Fruit fly (Drosophila melanogaster) whole organism, embryonic: ENCODE results near the gene Prp16.

Source experiments
- Ada2b ChIP-seq: fragments of 200-800 bp; sonication (Bioruptor generic); IDR thresholded peaks from 2 replicates; pipeline ENCODE4 v1.3.6; 2022; ENCODE audit warnings: missing biosample characterization, missing genetic modification characterization
- Aef1 ChIP-seq: fragments of 200-800 bp; sonication (Bioruptor generic); IDR thresholded peaks from 3 replicates; pipeline ENCODE4 v1.3.6; 2022; ENCODE audit warnings: missing biosample characterization, missing genetic modification characterization
- Blimp-1 ChIP-seq: fragments of 200-800 bp; sonication (Bioruptor generic); optimal IDR thresholded peaks from 3 replicates; lab custom pipeline; 2018; ENCODE audit warnings: missing biosample characterization, missing genetic modification characterization, mild to moderate bottlenecking, moderate library complexity, missing genetic modification reagents
- CG10462 ChIP-seq: fragments of 200-800 bp; sonication (Bioruptor generic); optimal IDR thresholded peaks from 2 replicates; lab custom pipeline; 2016; ENCODE audit warnings: missing biosample characterization, missing genetic modification characterization
- CG10543 ChIP-seq: fragments of 200-800 bp; sonication (Bioruptor generic); optimal IDR thresholded peaks from 3 replicates; lab custom pipeline; 2017; ENCODE audit warnings: missing biosample characterization, mild to moderate bottlenecking, missing genetic modification characterization, moderate library complexity
- CG12219 ChIP-seq: fragments of 200-800 bp; sonication (Bioruptor generic); optimal IDR thresholded peaks from 3 replicates; lab custom pipeline; 2018; ENCODE audit warnings: missing biosample characterization, mild to moderate bottlenecking, missing genetic modification characterization
- CG12299 ChIP-seq: fragments of 200-800 bp; sonication (Bioruptor generic); optimal IDR thresholded peaks from 2 replicates; lab custom pipeline; 2018; ENCODE audit warnings: missing biosample characterization, mild to moderate bottlenecking, missing genetic modification characterization
- CG13296 ChIP-seq: fragments of 200-800 bp; sonication (Bioruptor generic); optimal IDR thresholded peaks from 3 replicates; lab custom pipeline; 2018; ENCODE audit warnings: missing biosample characterization, mild to moderate bottlenecking, missing genetic modification characterization
- CG14667 ChIP-seq: fragments of 200-800 bp; sonication (Bioruptor generic); IDR thresholded peaks from 2 replicates; pipeline ENCODE4 v1.3.6; 2022; ENCODE audit warnings: missing biosample characterization, missing genetic modification characterization
- CG1529 ChIP-seq: fragments of 200-800 bp; sonication (Bioruptor generic); optimal IDR thresholded peaks from 3 replicates; lab custom pipeline; 2018; ENCODE audit warnings: missing biosample characterization, missing genetic modification characterization
- CG1603 ChIP-seq: fragments of 200-800 bp; sonication (Bioruptor generic); optimal IDR thresholded peaks from 2 replicates; lab custom pipeline; 2019; ENCODE audit warnings: missing biosample characterization, mild to moderate bottlenecking, missing genetic modification characterization, moderate library complexity
- CG18619 ChIP-seq: fragments of 200-800 bp; sonication (Bioruptor generic); optimal IDR thresholded peaks from 3 replicates; lab custom pipeline; 2017; ENCODE audit warnings: missing biosample characterization, mild to moderate bottlenecking, missing genetic modification characterization
- CG2202 ChIP-seq: fragments of 200-800 bp; sonication (Bioruptor generic); optimal IDR thresholded peaks from 2 replicates; lab custom pipeline; 2018; ENCODE audit warnings: missing biosample characterization, mild to moderate bottlenecking, missing genetic modification characterization
- CG2875 ChIP-seq: fragments of 200-800 bp; sonication (Bioruptor generic); optimal IDR thresholded peaks from 2 replicates; lab custom pipeline; 2017; ENCODE audit warnings: missing biosample characterization, mild to moderate bottlenecking, missing genetic modification characterization, missing genetic modification reagents
- CG3065 ChIP-seq: fragments of 200-800 bp; sonication (Bioruptor generic); optimal IDR thresholded peaks from 2 replicates; lab custom pipeline; 2016; ENCODE audit warnings: missing biosample characterization, missing genetic modification characterization
- CG31224 ChIP-seq: fragments of 200-800 bp; sonication (Bioruptor generic); IDR thresholded peaks from 2 replicates; pipeline ENCODE4 v1.3.6; 2022; ENCODE audit warnings: missing biosample characterization, missing genetic modification characterization
- CG4282 ChIP-seq: fragments of 200-800 bp; sonication (Bioruptor generic); optimal IDR thresholded peaks from 2 replicates; lab custom pipeline; 2016; ENCODE audit warnings: missing biosample characterization, missing genetic modification characterization
- CG4424 ChIP-seq: fragments of 200-800 bp; sonication (Bioruptor generic); optimal IDR thresholded peaks from 3 replicates; lab custom pipeline; 2016; ENCODE audit warnings: missing biosample characterization, missing genetic modification characterization
- CG7928 ChIP-seq: fragments of 200-800 bp; sonication (Bioruptor generic); optimal IDR thresholded peaks from 2 replicates; lab custom pipeline; 2017; ENCODE audit warnings: missing biosample characterization, mild to moderate bottlenecking, missing genetic modification characterization
- CG8388 ChIP-seq: fragments of 200-800 bp; sonication (Bioruptor generic); optimal IDR thresholded peaks from 2 replicates; lab custom pipeline; 2019; ENCODE audit warnings: missing biosample characterization, mild to moderate bottlenecking, missing genetic modification characterization, moderate library complexity
- Camta ChIP-seq: fragments of 200-800 bp; sonication (Bioruptor generic); optimal IDR thresholded peaks from 2 replicates; lab custom pipeline; 2016; ENCODE audit warnings: missing biosample characterization, missing genetic modification characterization
- Dbx ChIP-seq: fragments of 200-800 bp; sonication (Bioruptor generic); IDR thresholded peaks from 3 replicates; pipeline ENCODE4 v1.3.6; 2022; ENCODE audit warnings: missing biosample characterization, missing genetic modification characterization
- Elba2 ChIP-seq: fragments of 200-800 bp; sonication (Bioruptor generic); optimal IDR thresholded peaks from 3 replicates; lab custom pipeline; 2016; ENCODE audit warnings: missing biosample characterization, missing genetic modification characterization
- Kr ChIP-seq: fragments of 200-800 bp; sonication (Bioruptor generic); optimal IDR thresholded peaks from 2 replicates; lab custom pipeline; 2017; ENCODE audit warnings: missing biosample characterization, mild to moderate bottlenecking, missing genetic modification characterization
- Mes4 ChIP-seq: fragments of 200-800 bp; sonication (Bioruptor generic); optimal IDR thresholded peaks from 2 replicates; lab custom pipeline; 2016; ENCODE audit warnings: missing biosample characterization, missing genetic modification characterization
- Mrtf ChIP-seq: fragments of 200-800 bp; sonication (Bioruptor generic); IDR thresholded peaks from 3 replicates; pipeline ENCODE4 v1.3.6; 2022; ENCODE audit warnings: missing biosample characterization, missing genetic modification characterization
- NFAT ChIP-seq: fragments of 200-800 bp; sonication (Bioruptor generic); IDR thresholded peaks from 2 replicates; pipeline ENCODE4 v1.3.6; 2022; ENCODE audit warnings: missing biosample characterization, missing genetic modification characterization
- Poxn ChIP-seq: fragments of 200-800 bp; sonication (Bioruptor generic); IDR thresholded peaks from 2 replicates; pipeline ENCODE4 v1.3.6; 2022; ENCODE audit warnings: missing biosample characterization, missing genetic modification characterization
- Sox100B ChIP-seq: fragments of 200-800 bp; sonication (Bioruptor generic); optimal IDR thresholded peaks from 3 replicates; lab custom pipeline; 2018; ENCODE audit warnings: missing biosample characterization, mild to moderate bottlenecking, missing genetic modification characterization
- Spps ChIP-seq: fragments of 200-800 bp; sonication (Bioruptor generic); optimal IDR thresholded peaks from 2 replicates; lab custom pipeline; 2018; ENCODE audit warnings: missing biosample characterization, mild to moderate bottlenecking, missing genetic modification characterization
- Tbp ChIP-seq: fragments of >200 bp; optimal IDR thresholded peaks from 2 replicates; lab custom pipeline; 2018; ENCODE audit warnings: missing biosample characterization, missing genetic modification characterization
- Xbp1 ChIP-seq: fragments of 200-800 bp; sonication (Bioruptor generic); optimal IDR thresholded peaks from 3 replicates; lab custom pipeline; 2016; ENCODE audit warnings: missing biosample characterization, mild to moderate bottlenecking, missing genetic modification characterization
- ap ChIP-seq: fragments of 200-800 bp; sonication (Bioruptor generic); IDR thresholded peaks from 2 replicates; pipeline ENCODE4 v1.3.6; 2022; ENCODE audit warnings: missing biosample characterization, missing genetic modification characterization
- cad ChIP-seq: fragments of >200 bp; optimal IDR thresholded peaks from 2 replicates; lab custom pipeline; 2017; ENCODE audit warnings: missing biosample characterization, missing genetic modification characterization
- fd64A ChIP-seq: fragments of 200-800 bp; sonication (Bioruptor generic); optimal IDR thresholded peaks from 3 replicates; lab custom pipeline; 2018; ENCODE audit warnings: missing biosample characterization, mild to moderate bottlenecking, missing genetic modification characterization
- ham ChIP-seq: fragments of 200-800 bp; sonication (Bioruptor generic); IDR thresholded peaks from 2 replicates; pipeline ENCODE4 v1.3.6; 2022; ENCODE audit warnings: missing biosample characterization, missing genetic modification characterization
- kah ChIP-seq: fragments of 200-800 bp; sonication (Bioruptor generic); optimal IDR thresholded peaks from 2 replicates; lab custom pipeline; 2018; ENCODE audit warnings: missing biosample characterization, mild to moderate bottlenecking, missing genetic modification characterization
- knrl ChIP-seq: fragments of 200-800 bp; sonication (Bioruptor generic); IDR thresholded peaks from 3 replicates; pipeline ENCODE4 v1.3.6; 2022; ENCODE audit warnings: missing biosample characterization, missing genetic modification characterization; ENCODE audit not compliant: partially characterized antibody
- lmd ChIP-seq: fragments of 200-800 bp; sonication (Bioruptor generic); IDR thresholded peaks from 2 replicates; pipeline ENCODE4 v1.3.6; 2022; ENCODE audit warnings: missing biosample characterization, missing genetic modification characterization
- mirr ChIP-seq: fragments of 200-800 bp; sonication (Bioruptor generic); optimal IDR thresholded peaks from 3 replicates; lab custom pipeline; 2018; ENCODE audit warnings: missing biosample characterization, mild to moderate bottlenecking, missing genetic modification characterization
- onecut ChIP-seq: fragments of 200-800 bp; sonication (Bioruptor generic); IDR thresholded peaks from 2 replicates; pipeline ENCODE4 v1.3.6; 2022; ENCODE audit warnings: missing biosample characterization, missing genetic modification characterization
- pan ChIP-seq, 4 experiments: fragments of >200 bp in 3 of 4; fragments of 200-800 bp in 1 of 4; sonication (Bioruptor generic) in 1 of 4; optimal IDR thresholded peaks in 3 of 4; IDR thresholded peaks in 1 of 4; 2 replicates each; pipeline versions ENCODE4 v1.3.6 to Lab custom; 2017 to 2022; ENCODE audit warnings: missing biosample characterization in 2 of 4, missing genetic modification characterization in 2 of 4, mixed read lengths in 1 of 4
- pho ChIP-seq: fragments of 200-800 bp; sonication (Bioruptor generic); optimal IDR thresholded peaks from 2 replicates; lab custom pipeline; 2016; ENCODE audit warnings: missing biosample characterization, missing genetic modification characterization
- pita ChIP-seq: fragments of 200-800 bp; sonication (Bioruptor generic); optimal IDR thresholded peaks from 2 replicates; lab custom pipeline; 2017; ENCODE audit warnings: missing biosample characterization, mild to moderate bottlenecking, missing genetic modification characterization
- pros ChIP-seq: fragments of 200-800 bp; sonication (Bioruptor generic); optimal IDR thresholded peaks from 3 replicates; lab custom pipeline; 2019; ENCODE audit warnings: missing biosample characterization, mild to moderate bottlenecking, missing genetic modification characterization, moderate library complexity
- sima ChIP-seq: fragments of 200-800 bp; sonication (Bioruptor generic); optimal IDR thresholded peaks from 2 replicates; lab custom pipeline; 2016; ENCODE audit warnings: missing biosample characterization, missing genetic modification characterization
- slou ChIP-seq: fragments of 200-800 bp; sonication (Bioruptor generic); optimal IDR thresholded peaks from 3 replicates; lab custom pipeline; 2016; ENCODE audit warnings: missing biosample characterization, missing genetic modification characterization
- trh ChIP-seq: fragments of 200-800 bp; sonication (Bioruptor generic); optimal IDR thresholded peaks from 2 replicates; lab custom pipeline; 2016; ENCODE audit warnings: missing biosample characterization, missing genetic modification characterization
- ttk ChIP-seq: fragments of 200-800 bp; sonication (Bioruptor generic); IDR thresholded peaks from 2 replicates; pipeline ENCODE4 v2.1.2; 2022; ENCODE audit warnings: missing biosample characterization, missing genetic modification characterization
- usp ChIP-seq: fragments of >200 bp; optimal IDR thresholded peaks from 2 replicates; lab custom pipeline; 2017; ENCODE audit warnings: missing biosample characterization, missing genetic modification characterization
- wor ChIP-seq: fragments of 200-800 bp; sonication (Bioruptor generic); IDR thresholded peaks from 2 replicates; pipeline ENCODE4 v1.3.6; 2022; ENCODE audit warnings: missing biosample characterization, missing genetic modification characterization

Prp16 gene

dm6 chrX:14218045-14218483 is 16.9 kb downstream of the Prp16 start (continued):
- TF ChIP-seq Spps (tag; lab: Kevin White, UChicago): peak; percentile 81
- peak; percentile 58; the same call in 1 of the 2 replicates for TF ChIP-seq Poxn (GFP tag; lab: Robert Waterston, UW)
- no peak for TF ChIP-seq Tbp (GFP tag; lab: Kevin White, UChicago)
- peak; percentile 62 for TF ChIP-seq CG2202 (tag; lab: Kevin White, UChicago)
- peak; percentile 81 for TF ChIP-seq CG14667 (GFP tag; lab: Robert Waterston, UW)
- TF ChIP-seq ham (GFP tag; lab: Robert Waterston, UW): peak; percentile 46; the same call in 1 of the 2 replicates
- TF ChIP-seq usp: no peak
- TF ChIP-seq pho: peak; percentile 45
- TF ChIP-seq pita (GFP tag; lab: Kevin White, UChicago): no peak
- peak; percentile 91 for TF ChIP-seq lmd (GFP tag; lab: Robert Waterston, UW)
- TF ChIP-seq Ada2b (GFP tag; lab: Robert Waterston, UW): peak; percentile 93
- TF ChIP-seq slou (GFP tag; lab: Kevin White, UChicago): peak; percentile 82
- TF ChIP-seq CG7928 (GFP tag; lab: Kevin White, UChicago): peak; percentile 41
- no peak for TF ChIP-seq pan (optimal IDR thresholded peaks at IDR 0.05; lab: Kevin White, UChicago)
- TF ChIP-seq pan (GFP tag; optimal IDR thresholded peaks at IDR 0.05 in 1 of 2, IDR thresholded peaks at IDR 0.05 in 1 of 2): peak in 1 of 2 experiments; percentile 93
- TF ChIP-seq Camta: peak; percentile 75
- peak; percentile 78 for TF ChIP-seq Mrtf
- peak; percentile 74 for TF ChIP-seq wor (GFP tag; lab: Robert Waterston, UW)
- TF ChIP-seq CG2875 (GFP tag; lab: Kevin White, UChicago): peak; percentile 75
- TF ChIP-seq Blimp-1 (GFP tag; lab: Kevin White, UChicago): peak; percentile 88
- TF ChIP-seq trh (GFP tag; lab: Kevin White, UChicago): peak; percentile 85
- peak; percentile 91 for TF ChIP-seq CG4424
- TF ChIP-seq Elba2: peak; percentile 25
- peak; percentile 84 for TF ChIP-seq Aef1
- TF ChIP-seq NFAT: peak; percentile 55; the same call in 1 of the 2 replicates
- TF ChIP-seq CG8388 (GFP tag; lab: Kevin White, UChicago): peak; percentile 89
- no peak for TF ChIP-seq mirr (GFP tag; lab: Kevin White, UChicago)
- peak; percentile 53 for TF ChIP-seq sima
- TF ChIP-seq CG31224 (GFP tag; lab: Robert Waterston, UW): peak; percentile 81
- TF ChIP-seq CG1529 (GFP tag; lab: Kevin White, UChicago): peak; percentile 64
- TF ChIP-seq CG4282 (GFP tag; lab: Kevin White, UChicago): no peak
- peak; percentile 80 for TF ChIP-seq CG10462 (GFP tag; lab: Kevin White, UChicago)
- peak; percentile 28 for TF ChIP-seq CG1603
- peak; percentile 66 for TF ChIP-seq ap (GFP tag; lab: Robert Waterston, UW)
- TF ChIP-seq Sox100B (GFP tag; lab: Kevin White, UChicago): peak; percentile 89
- TF ChIP-seq CG12219 (GFP tag; lab: Kevin White, UChicago): peak; percentile 69
- TF ChIP-seq CG3065 (GFP tag; lab: Kevin White, UChicago): peak; percentile 16
- peak; percentile 88 for TF ChIP-seq Xbp1 (GFP tag; lab: Kevin White, UChicago)
- TF ChIP-seq CG13296: peak; percentile 84
- peak; percentile 87 for TF ChIP-seq Dbx (GFP tag; lab: Robert Waterston, UW)
- TF ChIP-seq Mes4 (GFP tag; lab: Kevin White, UChicago): peak; percentile 55
- TF ChIP-seq CG12299: peak; percentile 75
- TF ChIP-seq fd64A (GFP tag; lab: Kevin White, UChicago): no peak
- TF ChIP-seq Kr (GFP tag; lab: Kevin White, UChicago): no peak
- peak; percentile 62 for TF ChIP-seq kah (GFP tag; lab: Kevin White, UChicago)
- no peak for TF ChIP-seq pros
- peak; percentile 77 for TF ChIP-seq ttk (GFP tag; lab: Robert Waterston, UW)
- TF ChIP-seq CG10543 (GFP tag; lab: Kevin White, UChicago): no peak
- no peak for TF ChIP-seq knrl (GFP tag; lab: Robert Waterston, UW)
- no peak for TF ChIP-seq cad (GFP tag; lab: Kevin White, UChicago)
- peak; percentile 83 for TF ChIP-seq CG18619 (GFP tag; lab: Kevin White, UChicago)
- peak; percentile 71 for TF ChIP-seq onecut
